Worm (Caenorhabditis elegans): ENCODE results near the gene srd-42.

Gene srd-42

DNA sequence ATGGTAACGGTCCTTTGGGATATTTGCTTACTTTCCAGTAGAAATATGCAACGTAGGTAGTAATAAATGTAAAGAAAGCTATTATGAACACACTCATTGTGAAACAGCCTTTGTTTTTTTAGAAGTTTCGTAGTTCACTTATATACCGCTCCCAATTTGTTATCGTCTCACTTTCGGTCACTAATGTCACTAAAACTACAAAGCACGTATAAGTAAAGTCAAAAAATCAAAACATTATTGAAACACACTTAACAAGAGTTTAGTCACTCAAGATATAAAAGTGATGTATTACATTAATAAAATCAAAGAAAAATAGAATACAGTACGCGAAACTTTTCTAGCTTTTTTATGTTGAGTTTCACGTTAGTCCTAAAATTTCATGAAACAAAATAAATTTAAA, 29.2 kb downstream of the srd-42 start, which contains the start of gene cyp-14A3:
Gene cyp-14A3 (minus strand): TSS at position 101 of the 400 bp plus-strand sequence.
- TF ChIP-seq hmg-11 (tag; optimal IDR thresholded peaks at IDR 0.05) (no peak), pqm-1 (tag; optimal IDR thresholded peaks at IDR 0.05) (no peak), unc-39 (tag; optimal IDR thresholded peaks at IDR 0.05) (no peak), ceh-9 (tag; optimal IDR thresholded peaks at IDR 0.05) (no peak), elt-3 (tag; optimal IDR thresholded peaks at IDR 0.05) (no peak), nhr-43 (tag; optimal IDR thresholded peaks at IDR 0.05; ENCODE audit: poor library complexity, severe bottlenecking) (no peak), nhr-23 (tag; optimal IDR thresholded peaks at IDR 0.05) (no peak), daf-12 (tag; optimal IDR thresholded peaks at IDR 0.05) (no peak), nhr-77 (tag; optimal IDR thresholded peaks at IDR 0.05) (no peak)

DNA sequence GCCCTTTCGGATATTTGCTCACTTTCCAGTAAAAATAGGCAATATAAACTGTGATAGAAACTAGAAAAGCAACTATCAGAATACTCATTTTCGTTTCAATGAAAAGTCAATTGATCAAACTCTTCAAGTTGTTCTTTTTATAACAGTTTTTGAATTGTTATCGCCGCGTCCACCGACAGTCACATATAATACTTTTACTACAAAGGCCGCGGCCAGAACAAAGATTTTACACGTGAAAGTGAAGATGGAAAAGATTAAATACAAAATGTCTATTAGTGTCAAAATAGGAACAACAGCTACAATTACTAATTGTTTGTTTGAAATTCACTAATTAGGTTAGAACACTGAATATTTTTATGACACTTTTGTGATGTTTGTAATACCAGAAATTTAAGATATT, 33.7 kb downstream of the srd-42 start, which contains the start of gene cyp-14A2:
Gene cyp-14A2 (minus strand): TSS at position 101 of the 400 bp plus-strand sequence.
- TF ChIP-seq nhr-11 (tag; optimal IDR thresholded peaks at IDR 0.05) (no peak), ama-1 (optimal IDR thresholded peaks at IDR 0.05) (no peak), zag-1 (tag; optimal IDR thresholded peaks at IDR 0.05) (no peak), nhr-77 (tag; optimal IDR thresholded peaks at IDR 0.05) (no peak), mdl-1 (tag; optimal IDR thresholded peaks at IDR 0.05) (no peak), jun-1 (tag; optimal IDR thresholded peaks at IDR 0.05) (no peak), lin-15B (tag; optimal IDR thresholded peaks at IDR 0.05) (no peak), eor-1 (tag; optimal IDR thresholded peaks at IDR 0.05) (no peak), elt-2 (tag; optimal IDR thresholded peaks at IDR 0.05) (no peak), nhr-43 (tag; optimal IDR thresholded peaks at IDR 0.05; ENCODE audit: poor library complexity, severe bottlenecking) (no peak), tbx-2 (tag; optimal IDR thresholded peaks at IDR 0.05) (no peak)

DNA sequence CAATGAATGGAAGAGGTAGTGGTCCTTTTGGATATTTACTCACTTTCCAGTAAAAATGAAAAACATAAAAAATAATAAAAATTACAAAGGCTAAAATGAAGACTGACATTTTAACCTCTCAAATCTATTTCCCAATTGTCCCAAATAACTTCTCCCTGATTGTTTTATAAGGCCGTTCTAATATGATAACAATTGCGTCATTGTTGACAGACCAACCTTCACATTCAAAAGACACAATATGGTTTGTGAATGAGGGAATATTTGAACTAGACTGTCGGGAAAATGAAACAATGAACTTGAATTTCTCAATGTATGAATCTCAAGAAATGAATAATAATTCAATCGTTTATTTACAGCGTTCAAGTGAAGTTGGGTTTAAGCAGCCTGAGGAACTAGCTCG, 36.0 kb downstream of the srd-42 start, which contains the start of gene cyp-14A1:
Gene cyp-14A1 (minus strand): TSS at position 126 of the 400 bp plus-strand sequence.
- TF ChIP-seq ztf-11 (tag; optimal IDR thresholded peaks at IDR 0.05) (no peak), nhr-11 (tag; optimal IDR thresholded peaks at IDR 0.05) (no peak), skn-1 (tag; optimal IDR thresholded peaks at IDR 0.05) (no peak), lin-15B (tag; optimal IDR thresholded peaks at IDR 0.05) (no peak), nhr-23 (tag; optimal IDR thresholded peaks at IDR 0.05) (peak; percentile 26)

DNA sequence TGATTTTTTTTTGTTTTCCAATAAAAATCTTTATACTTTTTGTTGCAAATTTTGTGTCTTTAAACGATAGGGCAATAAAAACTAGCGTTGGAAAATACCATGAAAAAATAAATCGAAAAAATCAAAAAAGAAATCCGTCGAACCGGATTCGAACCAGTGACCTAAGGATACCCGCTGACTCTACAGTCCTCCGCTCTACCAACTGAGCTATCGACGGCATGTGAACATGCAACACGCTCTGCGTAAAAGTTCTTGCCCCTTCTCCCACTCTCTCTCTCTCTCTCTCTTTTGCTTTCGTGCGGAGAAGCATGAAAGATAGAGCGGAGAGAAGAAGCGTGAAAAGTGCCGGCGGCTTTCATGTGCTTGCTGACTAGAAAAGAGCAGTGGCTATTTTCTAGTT, 38.7 kb downstream of the srd-42 start:
- no peak for TF ChIP-seq nhr-237 (tag; optimal IDR thresholded peaks at IDR 0.05)
- no peak for TF ChIP-seq ceh-28 (tag; optimal IDR thresholded peaks at IDR 0.05)
- no peak for TF ChIP-seq nhr-67 (tag; optimal IDR thresholded peaks at IDR 0.05)
- TF ChIP-seq pqm-1 (tag; optimal IDR thresholded peaks at IDR 0.05), result no peak
- no peak for TF ChIP-seq nfya-1 (tag; optimal IDR thresholded peaks at IDR 0.05; ENCODE audit: insufficient read depth)
- TF ChIP-seq nhr-28 (tag; optimal IDR thresholded peaks at IDR 0.05), result no peak
- TF ChIP-seq tbx-2 (tag; optimal IDR thresholded peaks at IDR 0.05), result peak; percentile 52
- peak; percentile 34 for TF ChIP-seq ceh-82 (tag; optimal IDR thresholded peaks at IDR 0.05)
- no peak for TF ChIP-seq nhr-76 (tag; optimal IDR thresholded peaks at IDR 0.05)
- TF ChIP-seq ceh-16 (tag; optimal IDR thresholded peaks at IDR 0.05), result no peak
- no peak for TF ChIP-seq unc-39 (tag; optimal IDR thresholded peaks at IDR 0.05)
- no peak for TF ChIP-seq eor-1 (tag; optimal IDR thresholded peaks at IDR 0.05)
- peak; percentile 55 for TF ChIP-seq jun-1 (tag; optimal IDR thresholded peaks at IDR 0.05)
- TF ChIP-seq fkh-2 (tag; optimal IDR thresholded peaks at IDR 0.05), result no peak
- TF ChIP-seq mdl-1 (tag; optimal IDR thresholded peaks at IDR 0.05), result no peak
- TF ChIP-seq ama-1 (optimal IDR thresholded peaks at IDR 0.05), result no peak
- no peak for TF ChIP-seq lin-15B (tag; optimal IDR thresholded peaks at IDR 0.05)
- TF ChIP-seq nhr-43 (tag; optimal IDR thresholded peaks at IDR 0.05; ENCODE audit: poor library complexity, severe bottlenecking), result peak; percentile 48
- no peak for TF ChIP-seq nhr-25 (tag; optimal IDR thresholded peaks at IDR 0.05)
- no peak for TF ChIP-seq ztf-11 (tag; optimal IDR thresholded peaks at IDR 0.05)
- TF ChIP-seq nhr-11 (tag; optimal IDR thresholded peaks at IDR 0.05), result no peak
- TF ChIP-seq egl-27 (tag; optimal IDR thresholded peaks at IDR 0.05), result no peak
- TF ChIP-seq lin-39 (tag; optimal IDR thresholded peaks at IDR 0.05), result peak; percentile 36
- TF ChIP-seq ZK546.5 (tag; optimal IDR thresholded peaks at IDR 0.05), result no peak
- TF ChIP-seq lsy-12 (tag; optimal IDR thresholded peaks at IDR 0.05), result peak; percentile 55
- TF ChIP-seq R02D3.7 (tag; optimal IDR thresholded peaks at IDR 0.05), result no peak
- TF ChIP-seq hmg-11 (tag; optimal IDR thresholded peaks at IDR 0.05), result peak; percentile 84
- TF ChIP-seq snpc-4 (tag; optimal IDR thresholded peaks at IDR 0.05), result no peak
- TF ChIP-seq elt-3 (tag; optimal IDR thresholded peaks at IDR 0.05), result no peak
- TF ChIP-seq nhr-12 (tag; optimal IDR thresholded peaks at IDR 0.05), result no peak
- peak; percentile 49 for TF ChIP-seq elt-2 (tag; optimal IDR thresholded peaks at IDR 0.05)
- TF ChIP-seq egl-5 (tag; optimal IDR thresholded peaks at IDR 0.05), result no peak
- no peak for TF ChIP-seq sea-2 (GFP tag; optimal IDR thresholded peaks at IDR 0.05)
- TF ChIP-seq nhr-23 (tag; optimal IDR thresholded peaks at IDR 0.05), result peak; percentile 19
- TF ChIP-seq mml-1 (tag; optimal IDR thresholded peaks at IDR 0.05), result no peak
- TF ChIP-seq fkh-10 (GFP tag; optimal IDR thresholded peaks at IDR 0.05), result peak; percentile 23
- peak; percentile 57 for TF ChIP-seq pha-4 (tag; optimal IDR thresholded peaks at IDR 0.05)
- no peak for TF ChIP-seq ztf-4 (tag; optimal IDR thresholded peaks at IDR 0.05)
- peak; percentile 17 for TF ChIP-seq skn-1 (tag; optimal IDR thresholded peaks at IDR 0.05)
- no peak for TF ChIP-seq elt-1 (tag; optimal IDR thresholded peaks at IDR 0.05)
- no peak for TF ChIP-seq zag-1 (tag; optimal IDR thresholded peaks at IDR 0.05)
- TF ChIP-seq unc-62 (GFP tag; optimal IDR thresholded peaks at IDR 0.05), result peak; percentile 2
